Worm (Caenorhabditis elegans): ENCODE measurements around the gene Y38E10A.24.

The Y38E10A.24 gene

DNA sequence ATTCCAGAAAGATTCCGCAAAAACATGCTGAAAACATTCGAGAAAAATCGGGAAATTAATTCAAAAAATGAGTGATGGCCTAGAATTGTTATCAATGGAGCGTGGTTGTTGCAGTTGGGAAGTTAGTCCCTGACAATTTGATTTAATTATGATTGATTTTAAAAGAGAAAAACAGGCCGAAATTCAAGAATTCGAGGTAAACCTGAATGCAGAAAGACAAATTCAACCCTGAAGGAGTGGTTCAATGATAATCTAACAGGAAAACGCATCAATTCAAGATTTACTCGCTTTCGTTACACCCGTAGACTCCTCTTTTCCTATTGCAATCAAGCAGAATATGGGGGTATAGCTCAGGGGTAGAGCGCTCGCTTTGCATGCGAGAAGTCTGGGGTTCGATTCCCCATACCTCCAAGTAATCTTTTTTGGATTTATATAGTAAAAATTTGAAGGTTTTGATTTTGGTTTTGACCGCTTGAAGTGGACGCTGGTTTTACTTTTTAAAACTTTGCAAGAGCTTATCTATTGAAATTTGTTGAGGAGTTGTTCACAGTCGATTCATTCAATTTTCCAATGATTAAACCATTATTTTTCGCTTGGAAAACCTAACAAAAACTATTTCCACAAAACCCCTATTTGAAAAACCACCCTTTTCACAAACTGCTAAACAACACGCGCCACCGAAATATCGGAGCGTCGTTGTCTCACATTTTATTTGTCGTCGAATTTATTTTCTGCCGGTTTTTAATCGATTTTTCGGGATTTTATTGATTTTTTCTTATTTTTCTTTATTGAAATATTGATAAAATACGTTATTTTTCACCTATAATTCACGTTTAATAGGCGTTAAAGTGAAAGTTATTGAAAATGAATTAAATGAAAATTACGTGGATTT, 614 bp upstream of the Y38E10A.24 start (continued):
- TF ChIP-seq ceh-82 (tag; optimal IDR thresholded peaks at IDR 0.05): peak; percentile 65 to 82 (median 74)
- peak; percentile 61 for TF ChIP-seq nhr-237 (tag; optimal IDR thresholded peaks at IDR 0.05)
- TF ChIP-seq ces-1 (GFP tag; optimal IDR thresholded peaks at IDR 0.05): no peak
- TF ChIP-seq mep-1 (tag; optimal IDR thresholded peaks at IDR 0.05): peak; percentile 94
- peak; percentile 68 for TF ChIP-seq fos-1 (tag; optimal IDR thresholded peaks at IDR 0.05)
- TF ChIP-seq egl-13 (tag; optimal IDR thresholded peaks at IDR 0.05): peak; percentile 67
- TF ChIP-seq nhr-71 (tag; optimal IDR thresholded peaks at IDR 0.05): peak; percentile 88
- peak in 3 of 6 experiments; percentile 17 to 47 (median 40) for TF ChIP-seq elt-3 (tag; optimal IDR thresholded peaks at IDR 0.05)
- TF ChIP-seq irx-1 (tag; optimal IDR thresholded peaks at IDR 0.05): peak; percentile 88
- peak; percentile 79 for TF ChIP-seq xbp-1 (tag; optimal IDR thresholded peaks at IDR 0.05)
- TF ChIP-seq ztf-11 (tag; optimal IDR thresholded peaks at IDR 0.05): peak in 1 of 2 experiments; percentile 76
- no peak for TF ChIP-seq alr-1 (tag; optimal IDR thresholded peaks at IDR 0.05; ENCODE audit: borderline replicate concordance)
- TF ChIP-seq nhr-90 (tag; optimal IDR thresholded peaks at IDR 0.05; ENCODE audit: poor library complexity): peak; percentile 90
- peak; percentile 83 to 89 (median 87) for TF ChIP-seq dpl-1 (GFP tag; optimal IDR thresholded peaks at IDR 0.05)
- TF ChIP-seq pag-3 (tag; optimal IDR thresholded peaks at IDR 0.05; ENCODE audit: borderline replicate concordance, insufficient read depth): no peak
- peak; percentile 85 to 92 for TF ChIP-seq lin-35 (GFP tag; optimal IDR thresholded peaks at IDR 0.05)
- no peak for TF ChIP-seq ceh-88 (GFP tag; IDR thresholded peaks at IDR 0.05)
- no peak for TF ChIP-seq sptf-1 (tag; optimal IDR thresholded peaks at IDR 0.05)
- peak; percentile 87 for TF ChIP-seq dsc-1 (tag; optimal IDR thresholded peaks at IDR 0.05)
- TF ChIP-seq fkh-8 (tag; optimal IDR thresholded peaks at IDR 0.05): peak; percentile 78
- TF ChIP-seq fkh-10 (GFP tag; optimal IDR thresholded peaks at IDR 0.05): no peak
- no peak for TF ChIP-seq hpl-2 (GFP tag; optimal IDR thresholded peaks at IDR 0.05)
- peak; percentile 6 for TF ChIP-seq ceh-8 (GFP tag; optimal IDR thresholded peaks at IDR 0.05)
- no peak for TF ChIP-seq pqm-1 (tag; optimal IDR thresholded peaks at IDR 0.05)
- peak; percentile 74 for TF ChIP-seq swsn-7 (tag; optimal IDR thresholded peaks at IDR 0.05)
- peak; percentile 69 for TF ChIP-seq isw-1 (GFP tag; IDR thresholded peaks at IDR 0.05)
- peak; percentile 26 for TF ChIP-seq nhr-77 (tag; optimal IDR thresholded peaks at IDR 0.05)
- TF ChIP-seq mdl-1 (tag; optimal IDR thresholded peaks at IDR 0.05): peak in 1 of 2 experiments; percentile 42
- peak; percentile 22 for TF ChIP-seq C04F5.9 (tag; optimal IDR thresholded peaks at IDR 0.05)
- TF ChIP-seq hlh-17 (GFP tag; optimal IDR thresholded peaks at IDR 0.05; ENCODE audit: borderline replicate concordance): no peak
- TF ChIP-seq lin-14 (GFP tag; optimal IDR thresholded peaks at IDR 0.05): peak; percentile 90
- TF ChIP-seq zag-1 (tag; optimal IDR thresholded peaks at IDR 0.05): no peak
- TF ChIP-seq ceh-63 (GFP tag; optimal IDR thresholded peaks at IDR 0.05): no peak
- TF ChIP-seq nhr-28 (tag; optimal IDR thresholded peaks at IDR 0.05): no peak
- TF ChIP-seq unc-86 (tag; optimal IDR thresholded peaks at IDR 0.05): peak; percentile 42
- no peak for TF ChIP-seq ets-5 (GFP tag; IDR thresholded peaks at IDR 0.05)
- peak; percentile 57 for TF ChIP-seq nhr-11 (tag; optimal IDR thresholded peaks at IDR 0.05)
- peak; percentile 78 to 89 for TF ChIP-seq lsy-2 (tag; optimal IDR thresholded peaks at IDR 0.05)
- peak; percentile 38 for TF ChIP-seq Y116A8C.19 (tag; optimal IDR thresholded peaks at IDR 0.05; ENCODE audit: borderline replicate concordance)
- TF ChIP-seq pax-3 (tag; optimal IDR thresholded peaks at IDR 0.05): peak; percentile 74
- peak; percentile 82 for TF ChIP-seq nhr-20 (tag; optimal IDR thresholded peaks at IDR 0.05)
- TF ChIP-seq blmp-1 (tag; optimal IDR thresholded peaks at IDR 0.05): peak; percentile 39
- peak; percentile 37 for TF ChIP-seq unc-130 (tag; optimal IDR thresholded peaks at IDR 0.05)
- no peak for TF ChIP-seq ztf-4 (tag; optimal IDR thresholded peaks at IDR 0.05)
- no peak for TF ChIP-seq ama-1 (optimal IDR thresholded peaks at IDR 0.05)
- peak; percentile 80 for TF ChIP-seq C16A3.4 (tag; optimal IDR thresholded peaks at IDR 0.05)
- TF ChIP-seq nhr-47 (tag; optimal IDR thresholded peaks at IDR 0.05): peak; percentile 89
- peak; percentile 14 for TF ChIP-seq sup-37 (GFP tag; optimal IDR thresholded peaks at IDR 0.05)
- peak; percentile 90 for TF ChIP-seq fkh-4 (tag; optimal IDR thresholded peaks at IDR 0.05; ENCODE audit: borderline replicate concordance)
- TF ChIP-seq nhr-84 (tag; optimal IDR thresholded peaks at IDR 0.05): no peak
